Worm (Caenorhabditis elegans) whole organism, L1 larva: ENCODE measurements around the gene dnj-19.

Experiments
- C34B4.2 ChIP-seq: sonication (generic microtip); optimal IDR thresholded peaks from 2 replicates; lab custom pipeline; 2017; ENCODE audit warnings: mild to moderate bottlenecking, missing genetic modification characterization, missing compliant biosample characterization
- F16B12.6 ChIP-seq: fragments of 150-350 bp; optimal IDR thresholded peaks from 2 replicates; lab custom pipeline; 2014; ENCODE audit warnings: missing biosample characterization, missing genetic modification characterization
- aha-1 ChIP-seq: fragments of 150-350 bp; optimal IDR thresholded peaks from 2 replicates; lab custom pipeline; 2014; ENCODE audit warnings: missing biosample characterization, missing genetic modification characterization
- alr-1 ChIP-seq: fragments of 200-800 bp; sonication (Bioruptor generic); optimal IDR thresholded peaks from 2 replicates; lab custom pipeline; 2018; ENCODE audit warnings: borderline replicate concordance, mild to moderate bottlenecking, missing genetic modification characterization, missing compliant biosample characterization
- aly-2 ChIP-seq: fragments of 150-350 bp; optimal IDR thresholded peaks from 2 replicates; lab custom pipeline; 2014; ENCODE audit warnings: missing biosample characterization, missing genetic modification characterization
- ama-1 ChIP-seq: fragments of 150-350 bp; optimal IDR thresholded peaks from 2 replicates; lab custom pipeline; 2014
- blmp-1 ChIP-seq: fragments of 150-350 bp; optimal IDR thresholded peaks from 2 replicates; lab custom pipeline; 2014; ENCODE audit warnings: missing biosample characterization, missing genetic modification characterization
- ceh-82 ChIP-seq, 3 experiments: fragments of 150-350 bp in 1 of 3; sonication (generic microtip) in 2 of 3; optimal IDR thresholded peaks; 2 replicates each; lab custom pipeline; 2014 to 2017; ENCODE audit warnings: missing biosample characterization in 3 of 3, missing genetic modification characterization in 3 of 3
- ceh-88 ChIP-seq: fragments of 200-800 bp; sonication (Bioruptor generic); IDR thresholded peaks from 2 replicates; pipeline ENCODE4 v1.3.6; 2022; ENCODE audit warnings: missing genetic modification characterization, missing compliant biosample characterization
- ceh-90 ChIP-seq: sonication (generic microtip); optimal IDR thresholded peaks from 2 replicates; lab custom pipeline; 2016; ENCODE audit warnings: missing genetic modification characterization, missing compliant biosample characterization
- ces-1 ChIP-seq: fragments of 150-350 bp; optimal IDR thresholded peaks from 2 replicates; lab custom pipeline; 2014; ENCODE audit warnings: missing biosample characterization, missing genetic modification reagents, missing genetic modification characterization
- dpl-1 ChIP-seq, 3 experiments: fragments of 150-350 bp in 2 of 3; sonication (generic microtip) in 1 of 3; optimal IDR thresholded peaks; 2 replicates each; lab custom pipeline; 2014 to 2017; ENCODE audit warnings: missing biosample characterization in 3 of 3, missing genetic modification characterization in 3 of 3, missing genetic modification reagents in 3 of 3
- efl-1 ChIP-seq, 4 experiments: fragments of 150-350 bp; optimal IDR thresholded peaks in 3 of 4; peaks in 1 of 4; 1 replicate in 1 of 4; 2 replicates in 3 of 4; lab custom pipeline; 2014; ENCODE audit warnings: missing biosample characterization in 2 of 4, missing genetic modification characterization in 2 of 4, missing genetic modification reagents in 2 of 4
- egl-27 ChIP-seq, 2 experiments: fragments of 150-350 bp in 1 of 2; sonication (generic microtip); optimal IDR thresholded peaks; 3 replicates each; lab custom pipeline; 2017 to 2018; ENCODE audit warnings: missing biosample characterization in 2 of 2, missing genetic modification characterization in 2 of 2, missing genetic modification reagents in 2 of 2
- elt-3 ChIP-seq, 6 experiments: fragments of 150-350 bp in 1 of 6; sonication (generic microtip); optimal IDR thresholded peaks; 2 replicates each; lab custom pipeline; 2017 to 2018; ENCODE audit warnings: missing biosample characterization in 6 of 6, missing genetic modification characterization in 6 of 6, inconsistent platforms in 1 of 6
- fkh-8 ChIP-seq: sonication (generic microtip); optimal IDR thresholded peaks from 2 replicates; lab custom pipeline; 2016; ENCODE audit warnings: mild to moderate bottlenecking, missing genetic modification characterization, missing compliant biosample characterization
- fos-1 ChIP-seq: fragments of 150-350 bp; optimal IDR thresholded peaks from 2 replicates; lab custom pipeline; 2014; ENCODE audit warnings: missing biosample characterization, missing genetic modification characterization
- grh-1 ChIP-seq: fragments of 200-800 bp; sonication (Bioruptor generic); IDR thresholded peaks from 2 replicates; pipeline ENCODE4 v1.3.6; 2022; ENCODE audit warnings: missing genetic modification reagents, missing genetic modification characterization, missing compliant biosample characterization
- hlh-4 ChIP-seq: sonication (generic microtip); optimal IDR thresholded peaks from 2 replicates; lab custom pipeline; 2016; ENCODE audit warnings: mild to moderate bottlenecking, missing genetic modification characterization, missing compliant biosample characterization
- hpl-2 ChIP-seq: fragments of 150-350 bp; optimal IDR thresholded peaks from 2 replicates; lab custom pipeline; 2014; ENCODE audit warnings: missing biosample characterization, missing genetic modification reagents, missing genetic modification characterization
- isw-1 ChIP-seq: fragments of 200-800 bp; sonication (Bioruptor generic); IDR thresholded peaks from 2 replicates; pipeline ENCODE4 v1.3.6; 2022; ENCODE audit warnings: missing genetic modification characterization, missing compliant biosample characterization
- jun-1 ChIP-seq: fragments of 150-350 bp; optimal IDR thresholded peaks from 2 replicates; lab custom pipeline; 2014; ENCODE audit warnings: missing biosample characterization, missing genetic modification reagents, missing genetic modification characterization
- lin-14 ChIP-seq: fragments of 200-800 bp; sonication (Bioruptor generic); optimal IDR thresholded peaks from 2 replicates; lab custom pipeline; 2018; ENCODE audit warnings: mild to moderate bottlenecking, missing genetic modification characterization, moderate library complexity, missing compliant biosample characterization
- lsy-2 ChIP-seq, 2 experiments: fragments of 150-350 bp; optimal IDR thresholded peaks; 2 replicates each; lab custom pipeline; 2014; ENCODE audit warnings: missing biosample characterization in 2 of 2, missing genetic modification characterization in 2 of 2
- mab-9 ChIP-seq: fragments of 200-800 bp; sonication (Bioruptor generic); IDR thresholded peaks from 2 replicates; pipeline ENCODE4 v1.3.6; 2022; ENCODE audit warnings: missing genetic modification reagents, missing genetic modification characterization, missing compliant biosample characterization
- mdl-1 ChIP-seq, 2 experiments: fragments of 150-350 bp; optimal IDR thresholded peaks; 2 replicates each; lab custom pipeline; 2014 to 2017; ENCODE audit warnings: missing biosample characterization in 2 of 2, missing genetic modification characterization in 2 of 2, inconsistent platforms in 1 of 2
- mef-2 ChIP-seq: fragments of 150-350 bp; optimal IDR thresholded peaks from 2 replicates; lab custom pipeline; 2014; ENCODE audit warnings: missing biosample characterization, missing genetic modification characterization
- mep-1 ChIP-seq: fragments of 150-350 bp; optimal IDR thresholded peaks from 2 replicates; lab custom pipeline; 2014; ENCODE audit warnings: missing biosample characterization, missing genetic modification characterization
- nhr-11 ChIP-seq: fragments of 150-350 bp; optimal IDR thresholded peaks from 2 replicates; lab custom pipeline; 2014; ENCODE audit warnings: missing biosample characterization, missing genetic modification characterization
- nhr-20 ChIP-seq: sonication (generic microtip); optimal IDR thresholded peaks from 2 replicates; lab custom pipeline; 2016; ENCODE audit warnings: mild to moderate bottlenecking, missing genetic modification characterization, missing compliant biosample characterization
- nhr-28 ChIP-seq: fragments of 150-350 bp; optimal IDR thresholded peaks from 2 replicates; lab custom pipeline; 2014; ENCODE audit warnings: missing biosample characterization, missing genetic modification characterization
- nhr-84 ChIP-seq: sonication (generic microtip); optimal IDR thresholded peaks from 2 replicates; lab custom pipeline; 2017; ENCODE audit warnings: missing biosample characterization, missing genetic modification characterization
- nhr-85 ChIP-seq: sonication (generic microtip); peaks from one replicate; lab custom pipeline; 2016; ENCODE audit warnings: missing genetic modification characterization, inconsistent platforms, missing compliant biosample characterization
- pax-3 ChIP-seq: fragments of 200-800 bp; sonication (Bioruptor generic); optimal IDR thresholded peaks from 2 replicates; lab custom pipeline; 2018; ENCODE audit warnings: mild to moderate bottlenecking, missing genetic modification characterization, moderate library complexity, missing compliant biosample characterization
- skn-1 ChIP-seq: fragments of 150-350 bp; optimal IDR thresholded peaks from 2 replicates; lab custom pipeline; 2014; ENCODE audit warnings: missing biosample characterization, missing genetic modification characterization
- snpc-4 ChIP-seq: fragments of 150-350 bp; optimal IDR thresholded peaks from 2 replicates; lab custom pipeline; 2014; ENCODE audit warnings: missing biosample characterization, missing genetic modification characterization
- sox-4 ChIP-seq: sonication (generic microtip); optimal IDR thresholded peaks from 2 replicates; lab custom pipeline; 2016; ENCODE audit warnings: missing genetic modification characterization, missing compliant biosample characterization
- swsn-7 ChIP-seq: sonication (generic microtip); optimal IDR thresholded peaks from 2 replicates; lab custom pipeline; 2016; ENCODE audit warnings: missing genetic modification characterization, missing compliant biosample characterization
- tbx-2 ChIP-seq: sonication (generic microtip); optimal IDR thresholded peaks from 2 replicates; lab custom pipeline; 2016; ENCODE audit warnings: missing genetic modification characterization, missing compliant biosample characterization
- tlp-1 ChIP-seq: fragments of 150-350 bp; optimal IDR thresholded peaks from 2 replicates; lab custom pipeline; 2014; ENCODE audit warnings: missing biosample characterization, missing genetic modification characterization
- unc-30 ChIP-seq: sonication (generic microtip); optimal IDR thresholded peaks from 2 replicates; lab custom pipeline; 2017; ENCODE audit warnings: missing biosample characterization, missing genetic modification characterization
- unc-62 ChIP-seq: fragments of 150-350 bp; optimal IDR thresholded peaks from 2 replicates; lab custom pipeline; 2014; ENCODE audit warnings: missing biosample characterization, missing genetic modification reagents, missing genetic modification characterization
- xbp-1 ChIP-seq: sonication (generic microtip); optimal IDR thresholded peaks from 2 replicates; lab custom pipeline; 2016; ENCODE audit warnings: missing genetic modification characterization, missing compliant biosample characterization
- ztf-11 ChIP-seq, 2 experiments: sonication (generic microtip); optimal IDR thresholded peaks; 2 replicates each; lab custom pipeline; 2016 to 2017; ENCODE audit warnings: missing genetic modification characterization in 2 of 2, missing biosample characterization in 1 of 2, missing compliant biosample characterization in 1 of 2

dnj-19 gene

ce11 chrV:5504807-5505442 lies at the start of gene dnj-19, which contains the start of gene nhr-47 (continued):
- TF ChIP-seq grh-1 (GFP tag; lab: Robert Waterston, UW) = peak; percentile 90
- TF ChIP-seq C34B4.2 (tag; lab: Kevin White, UChicago) = no peak
- no peak for TF ChIP-seq ces-1 (GFP tag; lab: Kevin White, UChicago)
- TF ChIP-seq aha-1 (tag; lab: Kevin White, UChicago) = peak; percentile 51
- TF ChIP-seq ceh-88 (GFP tag; lab: Robert Waterston, UW) = peak; percentile 77
- TF ChIP-seq fkh-8 (tag; lab: Kevin White, UChicago) = peak; percentile 96
- no peak for TF ChIP-seq nhr-28
- TF ChIP-seq tbx-2 = peak; percentile 95
- TF ChIP-seq elt-3 (tag; optimal IDR thresholded peaks at IDR 0.05; lab: Kevin White, UChicago) = peak in 2 of 6 experiments; percentile 71 to 84
- peak; percentile 88 for TF ChIP-seq pax-3
- peak in 1 of 2 experiments; percentile 72 for TF ChIP-seq ztf-11 (tag; optimal IDR thresholded peaks at IDR 0.05; lab: Kevin White, UChicago)
- TF ChIP-seq swsn-7 (tag; lab: Kevin White, UChicago) = peak; percentile 96
- TF ChIP-seq nhr-84 (tag; lab: Kevin White, UChicago) = no peak
- TF ChIP-seq ama-1 = no peak
- TF ChIP-seq unc-30 (tag; lab: Kevin White, UChicago) = no peak
- peak; percentile 89 for TF ChIP-seq nhr-85
- peak in 1 of 2 experiments; percentile 86 for TF ChIP-seq mdl-1 (tag; optimal IDR thresholded peaks at IDR 0.05; lab: Kevin White, UChicago)
- TF ChIP-seq aly-2 = peak; percentile 21
- TF ChIP-seq ceh-82 (tag; optimal IDR thresholded peaks at IDR 0.05; lab: Kevin White, UChicago) = peak; percentile 92 to 95 (median 94)
- peak; percentile 89 for TF ChIP-seq isw-1 (GFP tag; lab: Robert Waterston, UW)
- peak; percentile 90 to 92 for TF ChIP-seq lsy-2 (tag; optimal IDR thresholded peaks at IDR 0.05; lab: Kevin White, UChicago)
- TF ChIP-seq egl-27 (tag; optimal IDR thresholded peaks at IDR 0.05; lab: Kevin White, UChicago) = peak in 1 of 2 experiments; percentile 40
- TF ChIP-seq skn-1 = peak; percentile 68
- peak; percentile 95 for TF ChIP-seq xbp-1 (tag; lab: Kevin White, UChicago)
- TF ChIP-seq hlh-4 (tag; lab: Kevin White, UChicago) = no peak
- TF ChIP-seq tlp-1 (tag; lab: Kevin White, UChicago) = no peak
- peak; percentile 82 for TF ChIP-seq nhr-11 (tag; lab: Kevin White, UChicago)
- TF ChIP-seq sox-4 (tag; lab: Kevin White, UChicago) = peak; percentile 91
- TF ChIP-seq F16B12.6 (tag; lab: Kevin White, UChicago) = peak; percentile 59
- peak; percentile 89 for TF ChIP-seq jun-1
- peak; percentile 59 for TF ChIP-seq hpl-2 (GFP tag; lab: Kevin White, UChicago)
- TF ChIP-seq dpl-1 (GFP tag; optimal IDR thresholded peaks at IDR 0.05; lab: Kevin White, UChicago) = peak; percentile 80 to 86 (median 86)
- peak; percentile 79 for TF ChIP-seq snpc-4 (tag; lab: Kevin White, UChicago)
- peak; percentile 86 for TF ChIP-seq mab-9
- TF ChIP-seq, all 84 proteins: peak for 62

- TF ChIP-seq unc-62 (GFP tag; lab: Kevin White, UChicago) (no peak), skn-1 (no peak), mep-1 (tag; lab: Kevin White, UChicago) (no peak), lin-14 (GFP tag; lab: Kevin White, UChicago) (no peak), nhr-28 (no peak), efl-1 (optimal IDR thresholded peaks at IDR 0.05; lab: Kevin White, UChicago) (no peak), efl-1 (GFP tag; optimal IDR thresholded peaks at IDR 0.05 in 1 of 2; lab: Kevin White, UChicago) (no peak), mef-2 (tag; lab: Kevin White, UChicago) (no peak), jun-1 (no peak), ceh-90 (tag; lab: Kevin White, UChicago) (no peak), blmp-1 (tag; lab: Kevin White, UChicago) (no peak), egl-27 (tag; optimal IDR thresholded peaks at IDR 0.05; lab: Kevin White, UChicago) (no peak), C34B4.2 (tag; lab: Kevin White, UChicago) (no peak), tlp-1 (tag; lab: Kevin White, UChicago) (no peak), fos-1 (no peak), mdl-1 (tag; optimal IDR thresholded peaks at IDR 0.05; lab: Kevin White, UChicago) (no peak), nhr-20 (no peak), alr-1 (tag; lab: Kevin White, UChicago) (no peak), aly-2 (no peak)
Measured at ce11 chrV:5548497-5548896, 43.8 kb upstream of the dnj-19 start.
